Worm (Caenorhabditis elegans) whole organism, early embryonic: ENCODE measurements around the gene Y56A3A.28.
A peak's percentile ranks its signal among the peaks of the same experiment; 100 is the strongest.

Experiments used
- B0310.2 ChIP-seq: sonication (generic microtip); optimal IDR thresholded peaks from 2 replicates; lab custom pipeline; 2016; ENCODE audit warnings: mild to moderate bottlenecking, missing genetic modification characterization, missing compliant biosample characterization
- F13C5.2 ChIP-seq: sonication (generic microtip); optimal IDR thresholded peaks from 2 replicates; lab custom pipeline; 2017; ENCODE audit warnings: mild to moderate bottlenecking, missing genetic modification characterization, inconsistent platforms, missing compliant biosample characterization
- aly-1 ChIP-seq: sonication (generic microtip); optimal IDR thresholded peaks from 2 replicates; lab custom pipeline; 2016; ENCODE audit warnings: missing genetic modification characterization, missing compliant biosample characterization
- ama-1 ChIP-seq: fragments of 150-350 bp; optimal IDR thresholded peaks from 2 replicates; lab custom pipeline; 2014
- ceh-13 ChIP-seq: fragments of 200-800 bp; sonication (Bioruptor generic); optimal IDR thresholded peaks from 2 replicates; lab custom pipeline; 2018; ENCODE audit warnings: mild to moderate bottlenecking, missing genetic modification characterization, missing compliant biosample characterization
- ceh-36 ChIP-seq: sonication (generic microtip); optimal IDR thresholded peaks from 2 replicates; lab custom pipeline; 2016; ENCODE audit warnings: missing genetic modification characterization, inconsistent platforms, missing compliant biosample characterization
- ets-7 ChIP-seq: sonication (generic microtip); optimal IDR thresholded peaks from 2 replicates; lab custom pipeline; 2016; ENCODE audit warnings: missing genotype, missing genetic modification characterization, missing compliant biosample characterization
- flt-1 ChIP-seq: fragments of 200-800 bp; sonication (Bioruptor generic); IDR thresholded peaks from 2 replicates; pipeline ENCODE4 v1.3.6; 2022; ENCODE audit warnings: missing genetic modification characterization, missing compliant biosample characterization
- hmbx-1 ChIP-seq: sonication (generic microtip); optimal IDR thresholded peaks from 2 replicates; lab custom pipeline; 2016; ENCODE audit warnings: mild to moderate bottlenecking, missing genetic modification characterization, missing compliant biosample characterization
- hmg-4 ChIP-seq: fragments of 200-800 bp; sonication (Bioruptor generic); optimal IDR thresholded peaks from 2 replicates; lab custom pipeline; 2018; ENCODE audit warnings: mild to moderate bottlenecking, missing genetic modification characterization, missing compliant biosample characterization
- hnd-1 ChIP-seq: sonication (generic microtip); optimal IDR thresholded peaks from 2 replicates; lab custom pipeline; 2016; ENCODE audit warnings: missing genetic modification characterization, missing compliant biosample characterization
- pes-1 ChIP-seq: fragments of 200-800 bp; sonication (Bioruptor generic); IDR thresholded peaks from 2 replicates; pipeline ENCODE4 v1.3.6; 2022; ENCODE audit warnings: missing genetic modification reagents, missing genetic modification characterization, missing compliant biosample characterization
- scrt-1 ChIP-seq: fragments of 200-800 bp; sonication (Bioruptor generic); IDR thresholded peaks from 2 replicates; pipeline ENCODE4 v1.3.6; 2022; ENCODE audit warnings: missing genetic modification characterization, missing compliant biosample characterization
- sea-1 ChIP-seq: fragments of 200-800 bp; sonication (Bioruptor generic); conservative IDR thresholded peaks from 2 replicates; pipeline ENCODE4 v1.3.6; 2022; ENCODE audit warnings: missing genetic modification characterization, missing compliant biosample characterization
- tbx-11 ChIP-seq: fragments of 200-800 bp; sonication (Bioruptor generic); IDR thresholded peaks from 2 replicates; pipeline ENCODE4 v1.3.6; 2022; ENCODE audit warnings: missing genetic modification characterization, missing compliant biosample characterization
- tbx-37 ChIP-seq: fragments of 200-800 bp; sonication (Bioruptor generic); conservative IDR thresholded peaks from 2 replicates; pipeline ENCODE4 v1.3.6; 2022; ENCODE audit warnings: missing genetic modification reagents, missing genetic modification characterization, missing compliant biosample characterization
- tra-4 ChIP-seq: sonication (generic microtip); optimal IDR thresholded peaks from 2 replicates; lab custom pipeline; 2017; ENCODE audit warnings: missing genetic modification characterization, missing compliant biosample characterization

Gene Y56A3A.28

ce11 chrIII:11971342-11971741, at the start of gene Y56A3A.28:
Gene Y56A3A.28 (minus strand): TSS chrIII:11971374.
- TF ChIP-seq ama-1 (no peak), B0310.2 (no peak), hnd-1 (tag; lab: Kevin White, UChicago) (no peak), sea-1 (GFP tag; lab: Robert Waterston, UW) (no peak), aly-1 (tag; lab: Kevin White, UChicago) (no peak), hmg-4 (no peak), scrt-1 (GFP tag; lab: Robert Waterston, UW) (no peak), tbx-11 (GFP tag; lab: Robert Waterston, UW) (no peak), hmbx-1 (tag; lab: Kevin White, UChicago) (no peak), tra-4 (tag; lab: Kevin White, UChicago) (no peak), F13C5.2 (no peak), ets-7 (no peak), ceh-13 (GFP tag; lab: Kevin White, UChicago) (no peak), flt-1 (GFP tag; lab: Robert Waterston, UW) (no peak), tbx-37 (GFP tag; lab: Robert Waterston, UW) (no peak), pes-1 (no peak)

DNA sequence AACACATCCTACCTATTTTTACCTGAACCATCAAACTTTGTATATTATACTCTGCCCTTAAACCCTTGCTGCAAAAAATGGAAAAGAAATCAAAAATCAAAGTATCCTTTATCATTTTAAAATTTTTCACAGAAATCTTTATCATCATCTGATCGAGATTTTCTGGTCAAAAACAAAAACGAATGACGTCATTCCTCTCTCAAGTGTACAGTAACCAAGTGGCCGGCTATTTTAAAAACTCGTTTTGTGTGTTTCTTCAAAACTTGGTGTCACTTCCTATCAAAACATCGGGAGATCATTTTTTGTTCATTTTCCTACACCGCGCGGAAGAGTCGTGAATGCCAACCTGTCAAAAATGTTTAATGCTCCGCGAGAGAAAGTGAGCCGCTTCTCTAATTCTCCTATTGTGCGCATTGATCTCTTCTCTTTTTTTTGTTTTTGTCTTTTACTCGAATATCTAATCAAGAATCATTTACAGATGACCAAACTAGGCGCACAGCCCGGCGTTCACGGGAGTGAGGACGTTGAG, 49.0 kb upstream of the Y56A3A.28 start, which contains the start of gene brp-1:
TSS of gene brp-1 (plus strand) at position 479 of the 529 bp plus-strand sequence.
- TF ChIP-seq tbx-11 (GFP tag; lab: Robert Waterston, UW) (no peak), ama-1 (no peak), tbx-37 (GFP tag; lab: Robert Waterston, UW) (no peak), tra-4 (tag; lab: Kevin White, UChicago) (no peak), hnd-1 (tag; lab: Kevin White, UChicago) (no peak)

ce11 chrIII:12017999-12018398, 46.8 kb upstream of the Y56A3A.28 start:
- TF ChIP-seq ceh-36 (tag; lab: Kevin White, UChicago) (no peak), sea-1 (GFP tag; lab: Robert Waterston, UW) (no peak), ama-1 (no peak), ceh-13 (GFP tag; lab: Kevin White, UChicago) (no peak), ets-7 (no peak), scrt-1 (GFP tag; lab: Robert Waterston, UW) (no peak), pes-1 (no peak), tbx-37 (GFP tag; lab: Robert Waterston, UW) (no peak)

- no peak for TF ChIP-seq F13C5.2
- no peak for TF ChIP-seq tbx-11 (GFP tag; lab: Robert Waterston, UW)
- TF ChIP-seq tbx-37 (GFP tag; lab: Robert Waterston, UW): no peak
- no peak for TF ChIP-seq hmg-4
- no peak for TF ChIP-seq hmbx-1 (tag; lab: Kevin White, UChicago)
- no peak for TF ChIP-seq aly-1 (tag; lab: Kevin White, UChicago)
Observed at ce11 chrIII:12015611-12016010, 44.4 kb upstream of the Y56A3A.28 start.

- TF ChIP-seq ceh-36 (tag; lab: Kevin White, UChicago) (peak; percentile 89), scrt-1 (GFP tag; lab: Robert Waterston, UW) (no peak)
Observed at ce11 chrIII:12015183-12015582, 44.0 kb upstream of the Y56A3A.28 start.

ce11 chrIII:12014503-12014902, 43.3 kb upstream of the Y56A3A.28 start:
- TF ChIP-seq hnd-1 (tag; lab: Kevin White, UChicago) (no peak), tra-4 (tag; lab: Kevin White, UChicago) (no peak), ceh-36 (tag; lab: Kevin White, UChicago) (no peak), scrt-1 (GFP tag; lab: Robert Waterston, UW) (no peak), tbx-37 (GFP tag; lab: Robert Waterston, UW) (no peak), pes-1 (no peak), hmbx-1 (tag; lab: Kevin White, UChicago) (no peak)

ce11 chrIII:12013718-12014117, 42.5 kb upstream of the Y56A3A.28 start:
- TF ChIP-seq sea-1 (GFP tag; lab: Robert Waterston, UW) (no peak), B0310.2 (no peak), F13C5.2 (no peak), ceh-36 (tag; lab: Kevin White, UChicago) (no peak), flt-1 (GFP tag; lab: Robert Waterston, UW) (no peak), hmbx-1 (tag; lab: Kevin White, UChicago) (no peak), tra-4 (tag; lab: Kevin White, UChicago) (no peak), tbx-11 (GFP tag; lab: Robert Waterston, UW) (no peak), ceh-13 (GFP tag; lab: Kevin White, UChicago) (no peak)

- TF ChIP-seq aly-1 (tag; lab: Kevin White, UChicago): no peak
- no peak for TF ChIP-seq tra-4 (tag; lab: Kevin White, UChicago)
- TF ChIP-seq F13C5.2: no peak
- no peak for TF ChIP-seq scrt-1 (GFP tag; lab: Robert Waterston, UW)
- TF ChIP-seq sea-1 (GFP tag; lab: Robert Waterston, UW): no peak
- TF ChIP-seq ama-1: no peak
- no peak for TF ChIP-seq hmbx-1 (tag; lab: Kevin White, UChicago)
Observed at ce11 chrIII:12013054-12013453, 41.9 kb upstream of the Y56A3A.28 start.

- TF ChIP-seq tbx-11 (GFP tag; lab: Robert Waterston, UW) (no peak), ceh-13 (GFP tag; lab: Kevin White, UChicago) (no peak), scrt-1 (GFP tag; lab: Robert Waterston, UW) (no peak), sea-1 (GFP tag; lab: Robert Waterston, UW) (no peak), ceh-36 (tag; lab: Kevin White, UChicago) (no peak), tra-4 (tag; lab: Kevin White, UChicago) (no peak), F13C5.2 (no peak), aly-1 (tag; lab: Kevin White, UChicago) (no peak)
Observed at ce11 chrIII:12009764-12010163, 38.6 kb upstream of the Y56A3A.28 start.
